Worm (Caenorhabditis elegans) whole organism, young adult: ENCODE data around the gene F57F4.1.

Experiments
- ama-1 ChIP-seq, 3 experiments: fragments of 150-350 bp in 1 of 3; sonication (generic microtip) in 2 of 3; optimal IDR thresholded peaks; 2 replicates each; lab custom pipeline; 2014 to 2018; ENCODE audit warnings: missing biosample characterization in 2 of 3, missing genetic modification characterization in 2 of 3, missing genetic modification reagents in 2 of 3
- atf-7 ChIP-seq: sonication (generic microtip); optimal IDR thresholded peaks from 2 replicates; lab custom pipeline; 2017; ENCODE audit warnings: mild to moderate bottlenecking, missing genetic modification characterization, missing compliant biosample characterization
- gei-17 ChIP-seq: fragments of 200-800 bp; sonication (Bioruptor generic); optimal IDR thresholded peaks from 2 replicates; lab custom pipeline; 2018; ENCODE audit warnings: mild to moderate bottlenecking, missing genetic modification characterization, missing compliant biosample characterization
- hlh-12 ChIP-seq: sonication (generic microtip); optimal IDR thresholded peaks from 2 replicates; lab custom pipeline; 2016; ENCODE audit warnings: missing genetic modification characterization, missing compliant biosample characterization
- hmg-1.2 ChIP-seq: fragments of 200-800 bp; sonication (Bioruptor generic); IDR thresholded peaks from 2 replicates; pipeline ENCODE4 v1.3.6; 2022; ENCODE audit warnings: missing genetic modification reagents, missing genetic modification characterization, missing compliant biosample characterization
- lin-26 ChIP-seq: fragments of 200-800 bp; sonication (Bioruptor generic); IDR thresholded peaks from 2 replicates; pipeline ENCODE4 v1.3.6; 2022; ENCODE audit warnings: missing genetic modification reagents, missing genetic modification characterization, missing compliant biosample characterization
- lin-35 ChIP-seq, 3 experiments: fragments of 150-350 bp in 2 of 3; sonication (generic microtip) in 1 of 3; optimal IDR thresholded peaks; 2 replicates each; lab custom pipeline; 2014 to 2018; ENCODE audit warnings: missing biosample characterization in 3 of 3, missing genetic modification characterization in 3 of 3, missing genetic modification reagents in 3 of 3
- snpc-4 ChIP-seq, 5 experiments: fragments of 150-350 bp in 1 of 5; sonication (generic microtip) in 4 of 5; optimal IDR thresholded peaks; 2 replicates each; lab custom pipeline; 2014 to 2018; ENCODE audit warnings: missing genetic modification characterization in 5 of 5, missing biosample characterization in 3 of 5, antibody characterized with exemption in 2 of 5, mild to moderate bottlenecking in 2 of 5, missing compliant biosample characterization in 2 of 5, missing genotype in 2 of 5, moderate library complexity in 2 of 5, missing genetic modification reagents in 1 of 5
- tbx-9 ChIP-seq: sonication (generic microtip); optimal IDR thresholded peaks from 2 replicates; lab custom pipeline; 2016; ENCODE audit warnings: borderline replicate concordance, missing genetic modification characterization, inconsistent platforms, missing compliant biosample characterization

DNA sequence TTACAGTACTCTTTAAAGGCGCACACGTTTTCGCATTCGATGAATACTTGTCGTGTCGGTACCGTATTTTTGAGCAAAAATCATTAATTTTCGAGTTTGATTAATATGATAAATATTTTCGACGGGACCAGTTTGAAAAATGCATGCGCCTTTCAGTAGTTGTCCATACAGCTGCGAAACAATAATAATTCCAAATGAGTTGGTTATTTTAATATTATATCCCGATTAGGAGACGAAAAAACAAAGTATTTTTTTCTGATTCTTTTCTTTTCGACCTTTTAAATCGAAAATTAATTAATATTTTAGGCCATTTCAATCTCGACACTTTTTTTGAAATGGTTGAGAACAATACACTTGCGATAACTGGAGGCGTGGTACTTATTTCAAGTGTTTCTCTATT is 48.3 kb downstream of the F57F4.1 start, which contains the start of gene T05H4.4:
- TF ChIP-seq snpc-4 (GFP tag; optimal IDR thresholded peaks at IDR 0.05; lab: Kevin White, UChicago) = no peak
- no peak for TF ChIP-seq snpc-4 (tag; optimal IDR thresholded peaks at IDR 0.05; lab: Kevin White, UChicago)
- no peak for TF ChIP-seq ama-1 (optimal IDR thresholded peaks at IDR 0.05; lab: Kevin White, UChicago)
- no peak for TF ChIP-seq ama-1 (GFP tag; optimal IDR thresholded peaks at IDR 0.05; lab: Kevin White, UChicago)
- no peak for TF ChIP-seq gei-17 (GFP tag; lab: Kevin White, UChicago)
- TF ChIP-seq lin-35 (GFP tag; optimal IDR thresholded peaks at IDR 0.05; lab: Kevin White, UChicago) = no peak
- TF ChIP-seq tbx-9 = no peak
- no peak for TF ChIP-seq atf-7 (tag; lab: Kevin White, UChicago)
- no peak for TF ChIP-seq hmg-1.2 (GFP tag; lab: Robert Waterston, UW)
- TF ChIP-seq hlh-12 = no peak
- TF ChIP-seq lin-26 (GFP tag; lab: Robert Waterston, UW) = no peak
